Worm (Caenorhabditis elegans) whole organism, mixed stage, embryonic: ENCODE data around the gene tag-180.

Experiments used
- nhr-237 ChIP-seq: fragments of 150-350 bp; optimal IDR thresholded peaks from 2 replicates; lab custom pipeline; 2014; ENCODE audit warnings: missing biosample characterization, missing genetic modification characterization
- pha-4 ChIP-seq: fragments of 150-350 bp; optimal IDR thresholded peaks from 2 replicates; lab custom pipeline; 2018; ENCODE audit warnings: missing biosample characterization, missing genetic modification reagents, missing genetic modification characterization

DNA sequence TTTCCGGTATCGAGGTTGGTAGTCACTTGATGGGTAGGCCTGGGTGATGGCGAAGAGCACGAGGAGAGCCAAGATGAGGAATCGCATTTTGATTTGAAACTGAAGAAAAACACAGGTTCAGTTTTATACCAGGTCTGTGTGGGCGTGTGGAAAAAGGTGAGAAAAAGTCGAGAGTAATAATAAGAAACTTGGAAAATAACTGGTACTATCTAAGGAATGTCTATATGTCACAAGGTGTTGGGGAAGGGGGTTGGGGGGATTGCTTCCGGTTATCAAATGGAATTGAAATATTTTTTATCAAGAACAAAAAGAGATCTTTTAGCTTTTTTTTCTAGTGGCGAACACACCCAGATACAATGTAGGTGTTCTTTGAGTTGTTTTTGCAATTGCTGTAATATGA is 9.6 kb downstream of the tag-180 start, which contains the start of gene nlp-51:
- TF ChIP-seq nhr-237 (tag; lab: Kevin White, UChicago) (no peak), pha-4 (tag; lab: Kevin White, UChicago) (no peak)
